Worm (Caenorhabditis elegans): Measurements from ENCODE around the gene Y48A6B.7.

Y48A6B.7 gene

ce11 chrIII:11007552-11008272 lies 18.7 kb downstream of the Y48A6B.7 start, which contains the start of the genes fipr-17 and Y48A6B.3 (continued):
- TF ChIP-seq mep-1 (tag; optimal IDR thresholded peaks at IDR 0.05): peak; percentile 91
- no peak for TF ChIP-seq nhr-28 (tag; optimal IDR thresholded peaks at IDR 0.05)
- TF ChIP-seq lin-32 (GFP tag; optimal IDR thresholded peaks at IDR 0.05): no peak
- TF ChIP-seq unc-62 (GFP tag; optimal IDR thresholded peaks at IDR 0.05): peak; percentile 6

- TF ChIP-seq snpc-4 (tag; optimal IDR thresholded peaks at IDR 0.05): no peak
- TF ChIP-seq unc-39 (tag; optimal IDR thresholded peaks at IDR 0.05): no peak
- TF ChIP-seq lin-13 (tag; optimal IDR thresholded peaks at IDR 0.05): no peak
- no peak for TF ChIP-seq elt-1 (tag; optimal IDR thresholded peaks at IDR 0.05; ENCODE audit: borderline replicate concordance, insufficient read depth)
- no peak for TF ChIP-seq tbx-8 (GFP tag; optimal IDR thresholded peaks at IDR 0.05)
- TF ChIP-seq blmp-1 (tag; optimal IDR thresholded peaks at IDR 0.05): no peak
- no peak for TF ChIP-seq ceh-83 (GFP tag; optimal IDR thresholded peaks at IDR 0.05)
- TF ChIP-seq mls-2 (tag; optimal IDR thresholded peaks at IDR 0.05): no peak
- TF ChIP-seq bed-3 (GFP tag; optimal IDR thresholded peaks at IDR 0.05): no peak
- no peak for TF ChIP-seq sem-2 (GFP tag; optimal IDR thresholded peaks at IDR 0.05)
Observed at ce11 chrIII:11002808-11003207, 23.6 kb downstream of the Y48A6B.7 start.

ce11 chrIII:10995156-10995555 lies 31.2 kb downstream of the Y48A6B.7 start, which contains the start of gene dmsr-5:
dmsr-5 (minus strand) TSS chrIII:10995256.
- TF ChIP-seq ztf-11 (tag; optimal IDR thresholded peaks at IDR 0.05): no peak
- no peak for TF ChIP-seq sem-2 (GFP tag; optimal IDR thresholded peaks at IDR 0.05)
- TF ChIP-seq mep-1 (tag; optimal IDR thresholded peaks at IDR 0.05): no peak
- no peak for TF ChIP-seq M03D4.4 (tag; optimal IDR thresholded peaks at IDR 0.05)
- TF ChIP-seq lin-13 (tag; optimal IDR thresholded peaks at IDR 0.05): no peak
- no peak for TF ChIP-seq unc-120 (tag; optimal IDR thresholded peaks at IDR 0.05; ENCODE audit: poor library complexity, severe bottlenecking)
- no peak for TF ChIP-seq elt-3 (tag; optimal IDR thresholded peaks at IDR 0.05)
- no peak for TF ChIP-seq unc-62 (GFP tag; optimal IDR thresholded peaks at IDR 0.05)
- TF ChIP-seq lin-32 (GFP tag; optimal IDR thresholded peaks at IDR 0.05): no peak
- no peak for TF ChIP-seq ces-1 (GFP tag; optimal IDR thresholded peaks at IDR 0.05)
- TF ChIP-seq unc-39 (tag; optimal IDR thresholded peaks at IDR 0.05): no peak
- TF ChIP-seq elt-1 (tag; optimal IDR thresholded peaks at IDR 0.05; ENCODE audit: borderline replicate concordance, insufficient read depth): no peak
- TF ChIP-seq mab-5 (tag; optimal IDR thresholded peaks at IDR 0.05): no peak
- no peak for TF ChIP-seq blmp-1 (tag; optimal IDR thresholded peaks at IDR 0.05)
- TF ChIP-seq ceh-83 (GFP tag; optimal IDR thresholded peaks at IDR 0.05): no peak
- no peak for TF ChIP-seq nhr-12 (tag; optimal IDR thresholded peaks at IDR 0.05)

ce11 chrIII:10994085-10994484 lies 32.3 kb downstream of the Y48A6B.7 start:
- no peak for TF ChIP-seq unc-39 (tag; optimal IDR thresholded peaks at IDR 0.05)
- peak; percentile 91 for TF ChIP-seq zip-8 (tag; optimal IDR thresholded peaks at IDR 0.05)

- TF ChIP-seq nhr-2 (tag; optimal IDR thresholded peaks at IDR 0.05) (peak; percentile 16), bed-3 (GFP tag; optimal IDR thresholded peaks at IDR 0.05) (peak; percentile 89), sptf-1 (tag; optimal IDR thresholded peaks at IDR 0.05) (peak; percentile 98), snpc-4 (tag; optimal IDR thresholded peaks at IDR 0.05) (no peak), blmp-1 (tag; optimal IDR thresholded peaks at IDR 0.05) (no peak), ceh-39 (tag; optimal IDR thresholded peaks at IDR 0.05) (peak; percentile 57), nhr-12 (tag; optimal IDR thresholded peaks at IDR 0.05) (peak; percentile 16), pha-4 (tag; optimal IDR thresholded peaks at IDR 0.05) (peak; percentile 94), lsy-2 (tag; optimal IDR thresholded peaks at IDR 0.05) (peak; percentile 78), nhr-237 (tag; optimal IDR thresholded peaks at IDR 0.05) (peak; percentile 93), ceh-83 (GFP tag; optimal IDR thresholded peaks at IDR 0.05) (peak; percentile 95), M03D4.4 (tag; optimal IDR thresholded peaks at IDR 0.05) (peak; percentile 95), unc-120 (tag; optimal IDR thresholded peaks at IDR 0.05; ENCODE audit: poor library complexity, severe bottlenecking) (peak; percentile 99), lin-32 (GFP tag; optimal IDR thresholded peaks at IDR 0.05) (peak; percentile 93), ztf-11 (tag; optimal IDR thresholded peaks at IDR 0.05) (peak; percentile 79), nhr-76 (tag; optimal IDR thresholded peaks at IDR 0.05) (peak; percentile 47), nhr-28 (tag; optimal IDR thresholded peaks at IDR 0.05) (peak; percentile 25), mls-2 (tag; optimal IDR thresholded peaks at IDR 0.05) (peak; percentile 98), mab-5 (tag; optimal IDR thresholded peaks at IDR 0.05) (peak; percentile 90), drap-1 (GFP tag; optimal IDR thresholded peaks at IDR 0.05) (peak; percentile 99), flh-1 (GFP tag; optimal IDR thresholded peaks at IDR 0.05) (peak; percentile 77), unc-39 (tag; optimal IDR thresholded peaks at IDR 0.05) (no peak), elt-3 (tag; optimal IDR thresholded peaks at IDR 0.05) (peak; percentile 86), elt-1 (tag; optimal IDR thresholded peaks at IDR 0.05; ENCODE audit: borderline replicate concordance, insufficient read depth) (peak; percentile 4), cnd-1 (tag; optimal IDR thresholded peaks at IDR 0.05) (peak; percentile 93), ces-1 (GFP tag; optimal IDR thresholded peaks at IDR 0.05) (peak; percentile 95), tbx-8 (GFP tag; optimal IDR thresholded peaks at IDR 0.05) (peak; percentile 95), sem-2 (GFP tag; optimal IDR thresholded peaks at IDR 0.05) (peak; percentile 93), mep-1 (tag; optimal IDR thresholded peaks at IDR 0.05) (peak; percentile 91), unc-62 (GFP tag; optimal IDR thresholded peaks at IDR 0.05) (peak; percentile 89), zip-8 (tag; optimal IDR thresholded peaks at IDR 0.05) (no peak), ham-2 (GFP tag; optimal IDR thresholded peaks at IDR 0.05) (peak; percentile 99), ceh-43 (GFP tag; optimal IDR thresholded peaks at IDR 0.05) (peak; percentile 90), lin-13 (tag; optimal IDR thresholded peaks at IDR 0.05) (peak; percentile 89), hlh-1 (tag; optimal IDR thresholded peaks at IDR 0.05) (peak; percentile 84)
Observed at ce11 chrIII:10989491-10990032, 36.8 kb downstream of the Y48A6B.7 start.

All from whole organism, mixed stage, embryonic.